Worm (Caenorhabditis elegans) whole organism, L1 larva: ENCODE results near the gene rme-6.

ENCODE experiments used
- blmp-1 ChIP-seq: fragments of 150-350 bp; optimal IDR thresholded peaks from 2 replicates; lab custom pipeline; 2014; ENCODE audit warnings: missing biosample characterization, missing genetic modification characterization
- ets-5 ChIP-seq: fragments of 200-800 bp; sonication (Bioruptor generic); IDR thresholded peaks from 2 replicates; pipeline ENCODE4 v1.3.6; 2022; ENCODE audit warnings: missing genetic modification characterization, missing compliant biosample characterization
- fkh-10 ChIP-seq: sonication (generic microtip); optimal IDR thresholded peaks from 2 replicates; lab custom pipeline; 2017; ENCODE audit warnings: missing biosample characterization, missing genetic modification reagents, missing genetic modification characterization
- fos-1 ChIP-seq: fragments of 150-350 bp; optimal IDR thresholded peaks from 2 replicates; lab custom pipeline; 2014; ENCODE audit warnings: missing biosample characterization, missing genetic modification characterization
- lin-13 ChIP-seq: fragments of 150-350 bp; optimal IDR thresholded peaks from 2 replicates; lab custom pipeline; 2014; ENCODE audit warnings: missing biosample characterization, missing genetic modification reagents, missing genetic modification characterization
- lin-35 ChIP-seq, 2 experiments: fragments of 150-350 bp; optimal IDR thresholded peaks; 2 replicates each; lab custom pipeline; 2014; ENCODE audit warnings: missing biosample characterization in 2 of 2, missing genetic modification characterization in 2 of 2, missing genetic modification reagents in 2 of 2
- lin-39 ChIP-seq: fragments of 150-350 bp; optimal IDR thresholded peaks from 2 replicates; lab custom pipeline; 2014; ENCODE audit warnings: missing biosample characterization, missing genetic modification reagents, missing genetic modification characterization
- mdl-1 ChIP-seq, 2 experiments: fragments of 150-350 bp; optimal IDR thresholded peaks; 2 replicates each; lab custom pipeline; 2014 to 2017; ENCODE audit warnings: missing biosample characterization in 2 of 2, missing genetic modification characterization in 2 of 2, inconsistent platforms in 1 of 2
- snpc-4 ChIP-seq: fragments of 150-350 bp; optimal IDR thresholded peaks from 2 replicates; lab custom pipeline; 2014; ENCODE audit warnings: missing biosample characterization, missing genetic modification characterization
- sox-4 ChIP-seq: sonication (generic microtip); optimal IDR thresholded peaks from 2 replicates; lab custom pipeline; 2016; ENCODE audit warnings: missing genetic modification characterization, missing compliant biosample characterization
- unc-62 ChIP-seq: fragments of 150-350 bp; optimal IDR thresholded peaks from 2 replicates; lab custom pipeline; 2014; ENCODE audit warnings: missing biosample characterization, missing genetic modification reagents, missing genetic modification characterization
- zag-1 ChIP-seq: fragments of 150-350 bp; optimal IDR thresholded peaks from 2 replicates; lab custom pipeline; 2014; ENCODE audit warnings: missing biosample characterization, missing genetic modification characterization

DNA sequence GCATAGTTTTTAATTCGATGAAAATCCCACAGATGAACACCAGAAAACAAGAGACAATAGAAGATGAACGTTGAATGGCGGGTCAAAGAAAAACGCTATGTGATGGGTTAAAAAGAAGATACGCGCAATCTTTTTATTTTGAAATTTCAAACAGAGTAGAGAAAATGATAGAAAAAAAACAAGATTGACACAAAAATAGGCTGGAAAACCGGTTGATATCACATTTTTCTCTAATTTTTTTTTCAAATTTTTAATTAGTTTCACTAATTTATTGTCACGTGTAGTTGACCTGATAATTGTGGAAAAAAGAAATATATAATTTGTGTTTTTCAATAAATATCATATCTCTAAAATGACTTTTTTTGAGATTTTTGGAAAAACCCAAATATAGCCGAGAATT lies 27.2 kb downstream of the rme-6 start, which contains the start of gene C05D9.9:
- TF ChIP-seq zag-1 (tag; lab: Kevin White, UChicago) (no peak), blmp-1 (no peak), sox-4 (tag; lab: Kevin White, UChicago) (no peak), lin-39 (no peak), unc-62 (GFP tag; lab: Kevin White, UChicago) (no peak), ets-5 (no peak), fos-1 (tag; lab: Kevin White, UChicago) (no peak), mdl-1 (tag; optimal IDR thresholded peaks at IDR 0.05; lab: Kevin White, UChicago) (no peak), lin-35 (GFP tag; optimal IDR thresholded peaks at IDR 0.05; lab: Kevin White, UChicago) (peak in 1 of 2 experiments; percentile 3), lin-13 (GFP tag; lab: Kevin White, UChicago) (no peak), fkh-10 (no peak), snpc-4 (no peak)
